Fruit fly (Drosophila melanogaster) whole organism, prepupa: ENCODE results near the gene Snoo.

ENCODE experiments used
- CG11294 ChIP-seq: fragments of 200-800 bp; sonication (Bioruptor generic); IDR thresholded peaks from 2 replicates; pipeline ENCODE4 v1.3.6; 2022; ENCODE audit warnings: missing biosample characterization, missing genetic modification characterization
- CG6276 ChIP-seq: fragments of 200-800 bp; sonication (Bioruptor generic); optimal IDR thresholded peaks from 2 replicates; lab custom pipeline; 2017; ENCODE audit warnings: missing biosample characterization, mild to moderate bottlenecking, missing genetic modification characterization
- CG6792 ChIP-seq: fragments of 200-800 bp; sonication (Bioruptor generic); optimal IDR thresholded peaks from 3 replicates; lab custom pipeline; 2016; ENCODE audit warnings: missing biosample characterization, missing genetic modification characterization
- CG6854 ChIP-seq: fragments of 200-800 bp; sonication (Bioruptor generic); optimal IDR thresholded peaks from 2 replicates; lab custom pipeline; 2017; ENCODE audit warnings: missing biosample characterization, mild to moderate bottlenecking, missing genetic modification characterization

- no peak for TF ChIP-seq CG11294
- no peak for TF ChIP-seq CG6854 (GFP tag; lab: Kevin White, UChicago)
- TF ChIP-seq CG6792 (GFP tag; lab: Kevin White, UChicago) = no peak
- no peak for TF ChIP-seq CG6276 (GFP tag; lab: Kevin White, UChicago)
These were observed 61.9 kb downstream of the Snoo start for dm6 chr2L:7922088-7922487.
